Fruit fly (Drosophila melanogaster) whole organism, pupa: Measurements from ENCODE around the gene Capa.

ENCODE experiments used
- CG15710 ChIP-seq: fragments of 200-800 bp; sonication (Bioruptor generic); optimal IDR thresholded peaks from 2 replicates; lab custom pipeline; 2018; ENCODE audit warnings: missing biosample characterization, mild to moderate bottlenecking, missing genetic modification characterization, moderate library complexity
- D1 ChIP-seq: fragments of 200-800 bp; sonication (Bioruptor generic); optimal IDR thresholded peaks from 2 replicates; lab custom pipeline; 2018; ENCODE audit warnings: missing biosample characterization, mild to moderate bottlenecking, missing genetic modification characterization, moderate library complexity
- EcR ChIP-seq: fragments of 200-800 bp; sonication (Bioruptor generic); optimal IDR thresholded peaks from 3 replicates; lab custom pipeline; 2019; ENCODE audit warnings: missing biosample characterization, missing genetic modification characterization, mild to moderate bottlenecking, moderate library complexity, missing genetic modification reagents
- fd96Ca ChIP-seq: fragments of 200-800 bp; sonication (Bioruptor generic); IDR thresholded peaks from 3 replicates; pipeline ENCODE4 v1.3.6; 2022; ENCODE audit warnings: missing biosample characterization, missing genetic modification characterization
- rn ChIP-seq: fragments of 200-800 bp; sonication (Bioruptor generic); IDR thresholded peaks from 2 replicates; pipeline ENCODE4 v1.3.6; 2022; ENCODE audit warnings: missing biosample characterization, missing genetic modification characterization

dm6 chr3R:29894393-29894792 lies 19.8 kb downstream of the Capa start:
- TF ChIP-seq EcR (GFP tag; lab: Kevin White, UChicago) (no peak), rn (peak; percentile 36; the same call in 1 of the 2 replicates), CG15710 (tag; lab: Kevin White, UChicago) (no peak), fd96Ca (GFP tag; lab: Robert Waterston, UW) (peak; percentile 85), D1 (tag; lab: Kevin White, UChicago) (no peak)
